Worm (Caenorhabditis elegans) whole organism, L4 larva: ENCODE results near the gene srh-301.

ENCODE experiments used
- F26F4.8 ChIP-seq: fragments of 200-800 bp; sonication (Bioruptor generic); conservative IDR thresholded peaks from 2 replicates; pipeline ENCODE4 v1.3.6; 2022; ENCODE audit warnings: missing genetic modification characterization, missing compliant biosample characterization
- F44E2.7 ChIP-seq: fragments of 200-800 bp; sonication (Bioruptor generic); IDR thresholded peaks from 2 replicates; pipeline ENCODE4 v2.1.2; 2022; ENCODE audit warnings: missing genetic modification characterization, missing compliant biosample characterization
- R02D3.7 ChIP-seq: fragments of 150-350 bp; sonication (generic microtip); optimal IDR thresholded peaks from 3 replicates; lab custom pipeline; 2014; ENCODE audit warnings: missing biosample characterization, missing genetic modification characterization
- T26A8.4 ChIP-seq: fragments of 200-800 bp; sonication (Bioruptor generic); IDR thresholded peaks from 2 replicates; pipeline ENCODE4 v1.3.6; 2022; ENCODE audit warnings: missing genetic modification characterization, missing compliant biosample characterization
- Y75B8A.6 ChIP-seq: fragments of 200-800 bp; sonication (Bioruptor generic); IDR thresholded peaks from 2 replicates; pipeline ENCODE4 v1.3.6; 2022; ENCODE audit warnings: missing genetic modification reagents, missing genetic modification characterization, missing compliant biosample characterization
- ZK337.2 ChIP-seq: fragments of 200-800 bp; sonication (Bioruptor generic); IDR thresholded peaks from 2 replicates; pipeline ENCODE4 v1.3.6; 2022; ENCODE audit warnings: missing genetic modification reagents, missing genetic modification characterization, missing compliant biosample characterization
- aly-2 ChIP-seq: sonication (generic microtip); optimal IDR thresholded peaks from 2 replicates; lab custom pipeline; 2018; ENCODE audit warnings: missing biosample characterization, missing genetic modification characterization
- ama-1 ChIP-seq: fragments of 150-350 bp; optimal IDR thresholded peaks from 2 replicates; lab custom pipeline; 2014; ENCODE audit warnings: inconsistent platforms, mixed read lengths
- ceh-20 ChIP-seq: fragments of 200-800 bp; sonication (Bioruptor generic); IDR thresholded peaks from 2 replicates; pipeline ENCODE4 v1.3.6; 2022; ENCODE audit warnings: missing genetic modification reagents, missing genetic modification characterization, missing compliant biosample characterization
- ceh-32 ChIP-seq: sonication (generic microtip); optimal IDR thresholded peaks from 2 replicates; lab custom pipeline; 2016; ENCODE audit warnings: mild to moderate bottlenecking, missing genetic modification characterization, missing compliant biosample characterization; ENCODE audit not compliant: poor library complexity
- ceh-44 ChIP-seq: fragments of 200-800 bp; sonication (Bioruptor generic); IDR thresholded peaks from 2 replicates; pipeline ENCODE4 v1.3.6; 2022; ENCODE audit warnings: missing genetic modification reagents, missing genetic modification characterization, missing compliant biosample characterization
- ceh-62 ChIP-seq: sonication (generic microtip); optimal IDR thresholded peaks from 2 replicates; lab custom pipeline; 2017; ENCODE audit warnings: missing biosample characterization, missing genetic modification characterization
- ctbp-1 ChIP-seq: fragments of 200-800 bp; sonication (Bioruptor generic); IDR thresholded peaks from 2 replicates; pipeline ENCODE4 v1.3.6; 2022; ENCODE audit warnings: missing genetic modification reagents, missing genetic modification characterization, missing compliant biosample characterization
- daf-16 ChIP-seq, 3 experiments: sonication (generic microtip); optimal IDR thresholded peaks; 2 replicates each; lab custom pipeline; 2016 to 2017; ENCODE audit warnings: missing genetic modification characterization in 3 of 3, missing genetic modification reagents in 3 of 3, mild to moderate bottlenecking in 2 of 3, missing compliant biosample characterization in 2 of 3, missing biosample characterization in 1 of 3, moderate library complexity in 1 of 3
- daf-8 ChIP-seq: fragments of 200-800 bp; sonication (Bioruptor generic); IDR thresholded peaks from 2 replicates; pipeline ENCODE4 v1.3.6; 2022; ENCODE audit warnings: missing genetic modification characterization, missing compliant biosample characterization
- dmd-8 ChIP-seq: fragments of 200-800 bp; sonication (Bioruptor generic); IDR thresholded peaks from 2 replicates; pipeline ENCODE4 v1.3.6; 2022; ENCODE audit warnings: missing genetic modification characterization, missing compliant biosample characterization
- dmd-9 ChIP-seq: fragments of 200-800 bp; sonication (Bioruptor generic); IDR thresholded peaks from 2 replicates; pipeline ENCODE4 v1.3.6; 2022; ENCODE audit warnings: missing genetic modification reagents, missing genetic modification characterization, missing compliant biosample characterization
- dpl-1 ChIP-seq: fragments of 150-350 bp; optimal IDR thresholded peaks from 2 replicates; lab custom pipeline; 2014; ENCODE audit warnings: missing biosample characterization, missing genetic modification reagents, missing genetic modification characterization
- duxl-1 ChIP-seq: sonication (generic microtip); optimal IDR thresholded peaks from 2 replicates; lab custom pipeline; 2016; ENCODE audit warnings: mild to moderate bottlenecking, missing genetic modification characterization, moderate library complexity, missing compliant biosample characterization; ENCODE audit not compliant: poor library complexity
- hif-1 ChIP-seq, 2 experiments: sonication (generic microtip); optimal IDR thresholded peaks; 2 replicates each; lab custom pipeline; 2016 to 2017; ENCODE audit warnings: missing compliant biosample characterization in 2 of 2, missing genetic modification characterization in 2 of 2, missing genetic modification reagents in 2 of 2, missing genotype in 2 of 2, mild to moderate bottlenecking in 1 of 2
- hmg-1.1 ChIP-seq: fragments of 200-800 bp; sonication (Bioruptor generic); IDR thresholded peaks from 2 replicates; pipeline ENCODE4 v1.3.6; 2022; ENCODE audit warnings: missing genetic modification reagents, missing genetic modification characterization, missing compliant biosample characterization
- jun-1 ChIP-seq: fragments of 150-350 bp; optimal IDR thresholded peaks from 2 replicates; lab custom pipeline; 2014; ENCODE audit warnings: missing biosample characterization, missing genetic modification reagents, missing genetic modification characterization
- lin-1 ChIP-seq: fragments of 200-800 bp; sonication (Bioruptor generic); IDR thresholded peaks from 2 replicates; pipeline ENCODE4 v1.3.6; 2022; ENCODE audit warnings: missing genetic modification reagents, missing genetic modification characterization, missing compliant biosample characterization
- lin-15B ChIP-seq: fragments of 150-350 bp; sonication (generic microtip); optimal IDR thresholded peaks from 3 replicates; lab custom pipeline; 2014; ENCODE audit warnings: missing biosample characterization, missing genetic modification characterization
- lin-38 ChIP-seq: fragments of 200-800 bp; sonication (Bioruptor generic); IDR thresholded peaks from 2 replicates; pipeline ENCODE4 v1.3.6; 2022; ENCODE audit warnings: missing genetic modification reagents, missing genetic modification characterization, missing compliant biosample characterization
- lir-3 ChIP-seq: sonication (generic microtip); optimal IDR thresholded peaks from 2 replicates; lab custom pipeline; 2016; ENCODE audit warnings: mild to moderate bottlenecking, missing genetic modification characterization, missing compliant biosample characterization
- mdl-1 ChIP-seq, 2 experiments: fragments of 150-350 bp in 1 of 2; sonication (generic microtip) in 1 of 2; optimal IDR thresholded peaks; 2 replicates each; lab custom pipeline; 2014 to 2017; ENCODE audit warnings: missing biosample characterization in 2 of 2, missing genetic modification characterization in 2 of 2
- mdt-29 ChIP-seq: fragments of 200-800 bp; sonication (Bioruptor generic); IDR thresholded peaks from 2 replicates; pipeline ENCODE4 v1.3.6; 2022; ENCODE audit warnings: missing genetic modification reagents, missing genetic modification characterization, missing compliant biosample characterization
- mxl-3 ChIP-seq: fragments of 200-800 bp; sonication (Bioruptor generic); optimal IDR thresholded peaks from 2 replicates; lab custom pipeline; 2018; ENCODE audit warnings: mild to moderate bottlenecking, missing genetic modification characterization, missing compliant biosample characterization
- nhr-102 ChIP-seq: sonication (generic microtip); optimal IDR thresholded peaks from 2 replicates; lab custom pipeline; 2016; ENCODE audit warnings: mild to moderate bottlenecking, missing genetic modification characterization, moderate library complexity, missing compliant biosample characterization
- nhr-111 ChIP-seq: fragments of 200-800 bp; sonication (Bioruptor generic); optimal IDR thresholded peaks from 2 replicates; lab custom pipeline; 2018; ENCODE audit warnings: mild to moderate bottlenecking, missing genetic modification characterization, missing compliant biosample characterization
- nhr-41 ChIP-seq: fragments of 200-800 bp; sonication (Bioruptor generic); IDR thresholded peaks from 2 replicates; pipeline ENCODE4 v1.3.6; 2022; ENCODE audit warnings: missing genetic modification reagents, missing genetic modification characterization, missing compliant biosample characterization
- nhr-48 ChIP-seq: sonication (generic microtip); optimal IDR thresholded peaks from 2 replicates; lab custom pipeline; 2016; ENCODE audit warnings: mild to moderate bottlenecking, missing genetic modification characterization, missing compliant biosample characterization
- nhr-6 ChIP-seq: fragments of 150-350 bp; optimal IDR thresholded peaks from 2 replicates; lab custom pipeline; 2014; ENCODE audit warnings: missing biosample characterization, missing genetic modification characterization
- nhr-77 ChIP-seq: fragments of 150-350 bp; optimal IDR thresholded peaks from 2 replicates; lab custom pipeline; 2014; ENCODE audit warnings: missing biosample characterization, missing genetic modification characterization
- pqm-1 ChIP-seq: sonication (generic microtip); optimal IDR thresholded peaks from 2 replicates; lab custom pipeline; 2017; ENCODE audit warnings: missing biosample characterization, missing genetic modification characterization
- rbr-2 ChIP-seq: sonication (generic microtip); optimal IDR thresholded peaks from 2 replicates; lab custom pipeline; 2016; ENCODE audit warnings: missing genotype, missing genetic modification characterization, missing compliant biosample characterization
- sdz-12 ChIP-seq: fragments of 200-800 bp; sonication (Bioruptor generic); optimal IDR thresholded peaks from 2 replicates; lab custom pipeline; 2018; ENCODE audit warnings: mild to moderate bottlenecking, missing genetic modification characterization, missing compliant biosample characterization
- spr-1 ChIP-seq: sonication (generic microtip); optimal IDR thresholded peaks from 2 replicates; lab custom pipeline; 2016; ENCODE audit warnings: mild to moderate bottlenecking, missing genetic modification characterization, missing compliant biosample characterization
- vab-7 ChIP-seq: fragments of 200-800 bp; sonication (Bioruptor generic); IDR thresholded peaks from 2 replicates; pipeline ENCODE4 v1.3.6; 2022; ENCODE audit warnings: missing genetic modification reagents, missing genetic modification characterization, missing compliant biosample characterization
- zag-1 ChIP-seq: fragments of 150-350 bp; optimal IDR thresholded peaks from 2 replicates; lab custom pipeline; 2014; ENCODE audit warnings: missing biosample characterization, missing genetic modification characterization
- zfp-2 ChIP-seq: sonication (generic microtip); optimal IDR thresholded peaks from 2 replicates; lab custom pipeline; 2016; ENCODE audit warnings: mild to moderate bottlenecking, missing genetic modification characterization, missing compliant biosample characterization

The srh-301 gene

ce11 chrV:17831350-17831749, 6.6 kb downstream of the srh-301 start, which contains the start of gene srh-303:
Gene srh-303 (plus strand): TSS chrV:17831650.
- TF ChIP-seq ceh-20 (no peak), ceh-32 (tag; lab: Kevin White, UChicago) (no peak), ceh-44 (GFP tag; lab: Robert Waterston, UW) (no peak), lir-3 (tag; lab: Kevin White, UChicago) (no peak), mdl-1 (tag; optimal IDR thresholded peaks at IDR 0.05; lab: Kevin White, UChicago) (no peak), nhr-6 (tag; lab: Kevin White, UChicago) (no peak), F44E2.7 (no peak), nhr-77 (tag; lab: Kevin White, UChicago) (no peak)

ce11 chrV:17844106-17844505, 19.4 kb downstream of the srh-301 start, which contains the start of gene srh-286:
Gene srh-286 (minus strand): TSS chrV:17844206.
- TF ChIP-seq zag-1 (tag; lab: Kevin White, UChicago) (no peak), nhr-41 (GFP tag; lab: Robert Waterston, UW) (no peak), ama-1 (no peak), jun-1 (tag; lab: Kevin White, UChicago) (no peak), nhr-77 (tag; lab: Kevin White, UChicago) (no peak), aly-2 (tag; lab: Kevin White, UChicago) (no peak), ctbp-1 (GFP tag; lab: Robert Waterston, UW) (no peak), dmd-8 (GFP tag; lab: Robert Waterston, UW) (no peak), daf-8 (GFP tag; lab: Robert Waterston, UW) (no peak), daf-16 (GFP tag; optimal IDR thresholded peaks at IDR 0.05; lab: Kevin White, UChicago) (no peak), daf-16 (tag; optimal IDR thresholded peaks at IDR 0.05; lab: Kevin White, UChicago) (no peak), duxl-1 (no peak)

- TF ChIP-seq dpl-1 (GFP tag; lab: Kevin White, UChicago) (no peak), Y75B8A.6 (GFP tag; lab: Robert Waterston, UW) (no peak), zfp-2 (tag; lab: Kevin White, UChicago) (no peak), ZK337.2 (GFP tag; lab: Robert Waterston, UW) (no peak), hif-1 (tag; optimal IDR thresholded peaks at IDR 0.05; lab: Kevin White, UChicago) (no peak), mxl-3 (no peak), ceh-44 (GFP tag; lab: Robert Waterston, UW) (no peak), ceh-20 (no peak), nhr-111 (GFP tag; lab: Kevin White, UChicago) (no peak), dmd-9 (GFP tag; lab: Robert Waterston, UW) (no peak)
- TF ChIP-seq, all 104 proteins: peak for 0
Measured at ce11 chrV:17845370-17845967, 20.8 kb downstream of the srh-301 start.

ce11 chrV:17855889-17856288, 31.2 kb downstream of the srh-301 start, which contains the start of gene tcc-1:
Gene tcc-1 (minus strand): TSS chrV:17855989.
- no peak for TF ChIP-seq lin-15B (tag; lab: Kevin White, UChicago)
- no peak for TF ChIP-seq sdz-12 (GFP tag; lab: Kevin White, UChicago)
- TF ChIP-seq hmg-1.1 (GFP tag; lab: Robert Waterston, UW), result no peak
- TF ChIP-seq ama-1, result no peak
- no peak for TF ChIP-seq mdt-29 (GFP tag; lab: Robert Waterston, UW)
- TF ChIP-seq nhr-111 (GFP tag; lab: Kevin White, UChicago), result no peak
- no peak for TF ChIP-seq Y75B8A.6 (GFP tag; lab: Robert Waterston, UW)
- TF ChIP-seq lin-38 (GFP tag; lab: Robert Waterston, UW), result no peak
- TF ChIP-seq, all 104 proteins: peak for 0

- TF ChIP-seq ceh-62 (tag; lab: Kevin White, UChicago) (no peak), rbr-2 (tag; lab: Kevin White, UChicago) (peak; percentile 87), lin-1 (GFP tag; lab: Robert Waterston, UW) (peak; percentile 84), spr-1 (tag; lab: Kevin White, UChicago) (peak; percentile 73), pqm-1 (peak; percentile 15), jun-1 (tag; lab: Kevin White, UChicago) (peak; percentile 42), ceh-44 (GFP tag; lab: Robert Waterston, UW) (0 out of 2 replicates have a peak, but pooled peaks have one; percentile 49), zag-1 (tag; lab: Kevin White, UChicago) (peak; percentile 10), hmg-1.1 (GFP tag; lab: Robert Waterston, UW) (peak; percentile 97), F26F4.8 (GFP tag; lab: Robert Waterston, UW) (no peak), ceh-20 (peak; percentile 65), F44E2.7 (no peak), vab-7 (GFP tag; lab: Robert Waterston, UW) (no peak), nhr-48 (tag; lab: Kevin White, UChicago) (peak; percentile 77), T26A8.4 (GFP tag; lab: Robert Waterston, UW) (peak; percentile 84), nhr-102 (tag; lab: Kevin White, UChicago) (peak; percentile 67), R02D3.7 (tag; lab: Kevin White, UChicago) (no peak), mdl-1 (tag; optimal IDR thresholded peaks at IDR 0.05; lab: Kevin White, UChicago) (peak; percentile 79 to 88)
Measured at ce11 chrV:17857901-17858300, 33.2 kb downstream of the srh-301 start.
